Worm (Caenorhabditis elegans) whole organism, L2 larva: ENCODE data around the gene R06F6.12.
A peak's percentile ranks its signal among the peaks of the same experiment; 100 is the strongest.

Experiments
- C34F6.9 ChIP-seq: fragments of 150-350 bp; optimal IDR thresholded peaks from 2 replicates; lab custom pipeline; 2014; ENCODE audit warnings: missing biosample characterization, missing genetic modification characterization
- F13H6.1 ChIP-seq: sonication (generic microtip); optimal IDR thresholded peaks from 2 replicates; lab custom pipeline; 2016; ENCODE audit warnings: missing genetic modification characterization, missing compliant biosample characterization
- R02D3.7 ChIP-seq: fragments of 150-350 bp; optimal IDR thresholded peaks from 2 replicates; lab custom pipeline; 2014; ENCODE audit warnings: missing biosample characterization, missing genetic modification characterization
- Y55F3AM.14 ChIP-seq: fragments of 200-800 bp; sonication (Bioruptor generic); optimal IDR thresholded peaks from 2 replicates; lab custom pipeline; 2018; ENCODE audit warnings: mild to moderate bottlenecking, missing genetic modification characterization, missing compliant biosample characterization
- ZK546.5 ChIP-seq: sonication (generic microtip); optimal IDR thresholded peaks from 2 replicates; lab custom pipeline; 2017; ENCODE audit warnings: missing biosample characterization, missing genetic modification characterization
- aly-2 ChIP-seq: fragments of 150-350 bp; optimal IDR thresholded peaks from 2 replicates; lab custom pipeline; 2014; ENCODE audit warnings: missing biosample characterization, missing genetic modification characterization
- ama-1 ChIP-seq: fragments of 150-350 bp; optimal IDR thresholded peaks from 2 replicates; lab custom pipeline; 2018; ENCODE audit warnings: inconsistent platforms
- blmp-1 ChIP-seq: sonication (generic microtip); optimal IDR thresholded peaks from 2 replicates; lab custom pipeline; 2017; ENCODE audit warnings: missing genetic modification characterization, mild to moderate bottlenecking, missing compliant biosample characterization, antibody characterized with exemption, moderate library complexity; ENCODE audit not compliant: insufficient read depth
- ceh-16 ChIP-seq: fragments of 150-350 bp; optimal IDR thresholded peaks from 2 replicates; lab custom pipeline; 2014; ENCODE audit warnings: missing biosample characterization, missing genetic modification characterization
- crh-2 ChIP-seq: sonication (generic microtip); optimal IDR thresholded peaks from 2 replicates; lab custom pipeline; 2017; ENCODE audit warnings: missing biosample characterization, missing genetic modification characterization
- egl-27 ChIP-seq: sonication (generic microtip); optimal IDR thresholded peaks from 3 replicates; lab custom pipeline; 2017; ENCODE audit warnings: missing biosample characterization, missing genetic modification reagents, missing genetic modification characterization
- elt-1 ChIP-seq: fragments of 150-350 bp; optimal IDR thresholded peaks from 2 replicates; lab custom pipeline; 2014; ENCODE audit warnings: missing biosample characterization, missing genetic modification characterization
- elt-3 ChIP-seq: sonication (generic microtip); optimal IDR thresholded peaks from 2 replicates; lab custom pipeline; 2017; ENCODE audit warnings: missing biosample characterization, missing genetic modification characterization
- fos-1 ChIP-seq: fragments of 150-350 bp; optimal IDR thresholded peaks from 2 replicates; lab custom pipeline; 2014; ENCODE audit warnings: missing biosample characterization, missing genetic modification characterization
- gmeb-1 ChIP-seq: fragments of 150-350 bp; optimal IDR thresholded peaks from 2 replicates; lab custom pipeline; 2014; ENCODE audit warnings: missing biosample characterization, missing genetic modification characterization
- lin-11 ChIP-seq: fragments of 150-350 bp; sonication (generic microtip); optimal IDR thresholded peaks from 2 replicates; lab custom pipeline; 2014; ENCODE audit warnings: missing biosample characterization, missing genetic modification characterization, inconsistent platforms, mixed read lengths
- lin-39 ChIP-seq: fragments of 150-350 bp; optimal IDR thresholded peaks from 2 replicates; lab custom pipeline; 2014; ENCODE audit warnings: missing biosample characterization, missing genetic modification reagents, missing genetic modification characterization
- lsy-2 ChIP-seq, 2 experiments: fragments of 150-350 bp in 1 of 2; sonication (generic microtip) in 1 of 2; optimal IDR thresholded peaks; 2 replicates each; lab custom pipeline; 2014 to 2017; ENCODE audit warnings: missing biosample characterization in 2 of 2, missing genetic modification characterization in 2 of 2
- mab-5 ChIP-seq: fragments of 150-350 bp; optimal IDR thresholded peaks from 2 replicates; lab custom pipeline; 2014; ENCODE audit warnings: missing biosample characterization, missing genetic modification characterization
- mbf-1 ChIP-seq: sonication (generic microtip); optimal IDR thresholded peaks from 2 replicates; lab custom pipeline; 2017; ENCODE audit warnings: missing biosample characterization, missing genetic modification characterization
- mdl-1 ChIP-seq, 2 experiments: fragments of 150-350 bp in 1 of 2; sonication (generic microtip) in 1 of 2; optimal IDR thresholded peaks; 2 replicates each; lab custom pipeline; 2017; ENCODE audit warnings: missing biosample characterization in 2 of 2, missing genetic modification characterization in 2 of 2
- nhr-10 ChIP-seq: sonication (generic microtip); optimal IDR thresholded peaks from 2 replicates; lab custom pipeline; 2017; ENCODE audit warnings: missing biosample characterization, missing genetic modification characterization
- nhr-11 ChIP-seq: fragments of 150-350 bp; optimal IDR thresholded peaks from 2 replicates; lab custom pipeline; 2014; ENCODE audit warnings: missing biosample characterization, missing genetic modification characterization
- nhr-12 ChIP-seq: fragments of 150-350 bp; optimal IDR thresholded peaks from 2 replicates; lab custom pipeline; 2014; ENCODE audit warnings: missing biosample characterization, missing genetic modification characterization
- nhr-129 ChIP-seq: fragments of 150-350 bp; optimal IDR thresholded peaks from 2 replicates; lab custom pipeline; 2014; ENCODE audit warnings: missing biosample characterization, missing genetic modification characterization
- nhr-21 ChIP-seq: fragments of 150-350 bp; optimal IDR thresholded peaks from 2 replicates; lab custom pipeline; 2014; ENCODE audit warnings: missing biosample characterization, missing genetic modification characterization
- nhr-23 ChIP-seq: fragments of 150-350 bp; optimal IDR thresholded peaks from 2 replicates; lab custom pipeline; 2014; ENCODE audit warnings: missing biosample characterization, missing genetic modification reagents, missing genetic modification characterization
- nhr-237 ChIP-seq: fragments of 150-350 bp; optimal IDR thresholded peaks from 2 replicates; lab custom pipeline; 2014; ENCODE audit warnings: missing biosample characterization, missing genetic modification characterization
- nhr-25 ChIP-seq: fragments of 150-350 bp; sonication (generic microtip); optimal IDR thresholded peaks from 3 replicates; lab custom pipeline; 2014; ENCODE audit warnings: missing biosample characterization, missing genetic modification characterization
- nhr-6 ChIP-seq: fragments of 150-350 bp; optimal IDR thresholded peaks from 2 replicates; lab custom pipeline; 2014; ENCODE audit warnings: missing biosample characterization, missing genetic modification characterization
- nhr-77 ChIP-seq: fragments of 150-350 bp; optimal IDR thresholded peaks from 2 replicates; lab custom pipeline; 2014; ENCODE audit warnings: missing biosample characterization, missing genetic modification characterization
- peb-1 ChIP-seq: fragments of 150-350 bp; optimal IDR thresholded peaks from 2 replicates; lab custom pipeline; 2014; ENCODE audit warnings: missing biosample characterization, missing genetic modification characterization
- sem-4 ChIP-seq: fragments of 150-350 bp; optimal IDR thresholded peaks from 2 replicates; lab custom pipeline; 2014; ENCODE audit warnings: missing biosample characterization, missing genetic modification reagents, missing genetic modification characterization
- skn-1 ChIP-seq: sonication (generic microtip); optimal IDR thresholded peaks from 2 replicates; lab custom pipeline; 2017; ENCODE audit warnings: missing biosample characterization, missing genetic modification characterization
- sma-3 ChIP-seq: sonication (generic microtip); optimal IDR thresholded peaks from 2 replicates; lab custom pipeline; 2016; ENCODE audit warnings: missing genetic modification reagents, missing genetic modification characterization, missing compliant biosample characterization
- sma-9 ChIP-seq, 2 experiments: fragments of 150-350 bp in 1 of 2; sonication (generic microtip) in 1 of 2; optimal IDR thresholded peaks; 2 replicates each; lab custom pipeline; 2014 to 2016; ENCODE audit warnings: missing genetic modification characterization in 2 of 2, mild to moderate bottlenecking in 1 of 2, missing biosample characterization in 1 of 2, missing compliant biosample characterization in 1 of 2, missing genetic modification reagents in 1 of 2, moderate library complexity in 1 of 2
- snpc-4 ChIP-seq: fragments of 150-350 bp; optimal IDR thresholded peaks from 2 replicates; lab custom pipeline; 2014; ENCODE audit warnings: missing biosample characterization, missing genetic modification characterization
- unc-39 ChIP-seq: fragments of 150-350 bp; optimal IDR thresholded peaks from 2 replicates; lab custom pipeline; 2014; ENCODE audit warnings: missing biosample characterization, missing genetic modification characterization
- unc-55 ChIP-seq: fragments of 150-350 bp; sonication (generic microtip); optimal IDR thresholded peaks from 3 replicates; lab custom pipeline; 2014; ENCODE audit warnings: missing biosample characterization, missing genetic modification reagents, missing genetic modification characterization
- unc-62 ChIP-seq: fragments of 150-350 bp; optimal IDR thresholded peaks from 2 replicates; lab custom pipeline; 2014; ENCODE audit warnings: missing biosample characterization, missing genetic modification reagents, missing genetic modification characterization
- zag-1 ChIP-seq: fragments of 150-350 bp; optimal IDR thresholded peaks from 2 replicates; lab custom pipeline; 2014; ENCODE audit warnings: missing biosample characterization, missing genetic modification characterization
- ztf-1 ChIP-seq: fragments of 200-800 bp; sonication (Bioruptor generic); conservative IDR thresholded peaks from 2 replicates; pipeline ENCODE4 v1.3.6; 2022; ENCODE audit warnings: missing genetic modification characterization, missing compliant biosample characterization
- ztf-11 ChIP-seq: sonication (generic microtip); optimal IDR thresholded peaks from 2 replicates; lab custom pipeline; 2017; ENCODE audit warnings: missing biosample characterization, missing genetic modification characterization
- ztf-4 ChIP-seq: fragments of 150-350 bp; optimal IDR thresholded peaks from 2 replicates; lab custom pipeline; 2014; ENCODE audit warnings: missing biosample characterization, missing genetic modification characterization

R06F6.12 gene

DNA sequence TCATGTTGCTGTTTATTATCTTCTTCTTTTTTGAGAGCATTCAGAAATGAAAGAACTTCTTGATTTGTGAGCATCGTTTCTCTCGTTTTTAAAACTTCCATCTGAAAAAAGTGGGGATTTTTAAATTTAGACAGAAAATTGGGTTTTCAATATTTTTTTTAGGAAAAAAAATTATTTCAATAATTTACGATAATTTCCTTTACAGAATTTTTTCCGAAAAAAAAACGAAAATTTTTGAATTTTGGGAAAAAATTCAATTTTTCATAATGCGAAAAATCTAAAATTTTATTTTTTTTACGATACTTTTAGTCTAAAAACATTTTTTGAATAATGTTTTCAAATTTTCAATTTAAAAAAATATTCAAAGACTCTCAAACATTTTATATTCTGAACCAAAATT lies 33.2 kb upstream of the R06F6.12 start, which contains the start of gene M106.7:
Gene M106.7, minus strand, starts transcription at position 101 of the 400 bp plus-strand sequence.
- no peak for TF ChIP-seq lin-39 (tag; lab: Kevin White, UChicago)
- TF ChIP-seq unc-55 (GFP tag; lab: Kevin White, UChicago) = no peak
- no peak for TF ChIP-seq blmp-1 (tag; lab: Kevin White, UChicago)
- TF ChIP-seq peb-1 (tag; lab: Kevin White, UChicago) = no peak
- no peak for TF ChIP-seq lsy-2 (tag; optimal IDR thresholded peaks at IDR 0.05; lab: Kevin White, UChicago)
- TF ChIP-seq elt-1 = no peak
- TF ChIP-seq mdl-1 (tag; optimal IDR thresholded peaks at IDR 0.05; lab: Kevin White, UChicago) = no peak
- no peak for TF ChIP-seq fos-1 (tag; lab: Kevin White, UChicago)
- no peak for TF ChIP-seq nhr-129 (tag; lab: Kevin White, UChicago)
- no peak for TF ChIP-seq gmeb-1 (tag; lab: Kevin White, UChicago)
- TF ChIP-seq ama-1 (lab: Kevin White, UChicago) = no peak
- no peak for TF ChIP-seq ztf-4 (tag; lab: Kevin White, UChicago)
- TF ChIP-seq ztf-1 (GFP tag; lab: Robert Waterston, UW) = no peak
- TF ChIP-seq R02D3.7 (tag; lab: Kevin White, UChicago) = no peak
- TF ChIP-seq snpc-4 (tag; lab: Kevin White, UChicago) = no peak
- no peak for TF ChIP-seq egl-27 (tag; lab: Kevin White, UChicago)
- no peak for TF ChIP-seq nhr-237 (tag; lab: Kevin White, UChicago)
- no peak for TF ChIP-seq unc-39
- no peak for TF ChIP-seq nhr-25 (tag; lab: Kevin White, UChicago)
- TF ChIP-seq mbf-1 = no peak
- TF ChIP-seq, all 48 proteins: peak for 0

DNA sequence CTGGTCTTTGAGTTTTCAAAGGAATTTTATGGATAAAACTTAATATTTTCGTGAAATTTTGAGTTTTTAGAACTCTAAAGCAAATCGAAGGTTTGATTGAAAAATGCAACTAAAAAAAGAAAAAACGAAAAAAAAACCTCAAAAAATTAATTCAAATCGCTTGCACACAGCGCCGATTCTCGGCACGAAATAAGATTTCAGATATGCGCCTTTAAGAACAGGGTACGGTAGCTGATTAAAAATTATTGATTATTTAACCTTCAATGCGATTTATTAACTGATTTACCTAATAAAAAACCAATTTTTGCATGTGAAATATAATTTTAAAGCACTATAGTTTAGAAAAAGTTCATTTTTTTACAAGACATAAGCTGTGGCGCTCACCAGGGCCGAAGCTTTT lies 29.0 kb upstream of the R06F6.12 start:
- TF ChIP-seq sem-4 = no peak
- TF ChIP-seq zag-1 (tag; lab: Kevin White, UChicago) = no peak
- TF ChIP-seq nhr-77 (tag; lab: Kevin White, UChicago) = no peak
- TF ChIP-seq ztf-11 (tag; lab: Kevin White, UChicago) = no peak
- TF ChIP-seq nhr-12 (tag; lab: Kevin White, UChicago) = no peak
- TF ChIP-seq gmeb-1 (tag; lab: Kevin White, UChicago) = no peak
- no peak for TF ChIP-seq fos-1 (tag; lab: Kevin White, UChicago)
- TF ChIP-seq unc-39 = no peak
- no peak for TF ChIP-seq blmp-1 (tag; lab: Kevin White, UChicago)
- TF ChIP-seq nhr-21 (tag; lab: Kevin White, UChicago) = no peak
- no peak for TF ChIP-seq crh-2 (tag; lab: Kevin White, UChicago)
- TF ChIP-seq nhr-23 (tag; lab: Kevin White, UChicago) = no peak
- TF ChIP-seq ama-1 (lab: Kevin White, UChicago) = no peak
- TF ChIP-seq, all 48 proteins: peak for 0

ce11 chrII:10851110-10851509 lies 27.2 kb upstream of the R06F6.12 start:
- TF ChIP-seq nhr-25 (tag; lab: Kevin White, UChicago) (peak; percentile 87), C34F6.9 (peak; percentile 95), nhr-11 (tag; lab: Kevin White, UChicago) (no peak), nhr-237 (tag; lab: Kevin White, UChicago) (no peak), ztf-4 (tag; lab: Kevin White, UChicago) (peak; percentile 53), blmp-1 (tag; lab: Kevin White, UChicago) (peak; percentile 47), skn-1 (tag; lab: Kevin White, UChicago) (no peak), zag-1 (tag; lab: Kevin White, UChicago) (no peak), ama-1 (lab: Kevin White, UChicago) (no peak), lin-39 (tag; lab: Kevin White, UChicago) (no peak), nhr-12 (tag; lab: Kevin White, UChicago) (no peak), F13H6.1 (peak; percentile 90), unc-39 (no peak), ztf-11 (tag; lab: Kevin White, UChicago) (no peak), gmeb-1 (tag; lab: Kevin White, UChicago) (peak; percentile 35), aly-2 (tag; lab: Kevin White, UChicago) (no peak), mab-5 (peak; percentile 58), elt-1 (no peak), peb-1 (tag; lab: Kevin White, UChicago) (no peak), lin-11 (no peak), ZK546.5 (tag; lab: Kevin White, UChicago) (no peak), nhr-23 (tag; lab: Kevin White, UChicago) (no peak), R02D3.7 (tag; lab: Kevin White, UChicago) (no peak), snpc-4 (tag; lab: Kevin White, UChicago) (peak; percentile 69), sem-4 (peak; percentile 70), unc-62 (GFP tag; lab: Kevin White, UChicago) (peak; percentile 96), nhr-21 (tag; lab: Kevin White, UChicago) (peak; percentile 64), crh-2 (tag; lab: Kevin White, UChicago) (peak; percentile 89), mdl-1 (tag; optimal IDR thresholded peaks at IDR 0.05; lab: Kevin White, UChicago) (peak in 1 of 2 experiments; percentile 44), unc-55 (GFP tag; lab: Kevin White, UChicago) (peak; percentile 34), egl-27 (tag; lab: Kevin White, UChicago) (peak; percentile 68), fos-1 (tag; lab: Kevin White, UChicago) (peak; percentile 72), elt-3 (tag; lab: Kevin White, UChicago) (no peak), sma-3 (GFP tag; lab: Kevin White, UChicago) (peak; percentile 82), nhr-129 (tag; lab: Kevin White, UChicago) (peak; percentile 87), nhr-10 (tag; lab: Kevin White, UChicago) (no peak), ceh-16 (peak; percentile 55), nhr-6 (tag; lab: Kevin White, UChicago) (no peak), Y55F3AM.14 (GFP tag; lab: Kevin White, UChicago) (no peak), nhr-77 (tag; lab: Kevin White, UChicago) (no peak), ztf-1 (GFP tag; lab: Robert Waterston, UW) (no peak), sma-9 (GFP tag; optimal IDR thresholded peaks at IDR 0.05; lab: Kevin White, UChicago) (peak; percentile 80), sma-9 (tag; optimal IDR thresholded peaks at IDR 0.05; lab: Kevin White, UChicago) (no peak)
